Worm (Caenorhabditis elegans) whole organism, L3 larva: ENCODE data around the gene F46H5.3.

Source experiments
- ceh-82 ChIP-seq: fragments of 150-350 bp; optimal IDR thresholded peaks from 2 replicates; lab custom pipeline; 2014; ENCODE audit warnings: missing biosample characterization, missing genetic modification characterization
- elt-3 ChIP-seq, 3 experiments: fragments of 150-350 bp in 1 of 3; sonication (generic microtip) in 2 of 3; optimal IDR thresholded peaks; 2 replicates in 2 of 3; 4 replicates in 1 of 3; lab custom pipeline; 2014 to 2017; ENCODE audit warnings: missing biosample characterization in 3 of 3, missing genetic modification characterization in 3 of 3
- fkh-10 ChIP-seq: sonication (generic microtip); optimal IDR thresholded peaks from 2 replicates; lab custom pipeline; 2017; ENCODE audit warnings: missing biosample characterization, missing genetic modification reagents, missing genetic modification characterization
- nhr-28 ChIP-seq: fragments of 150-350 bp; optimal IDR thresholded peaks from 2 replicates; lab custom pipeline; 2014; ENCODE audit warnings: missing biosample characterization, missing genetic modification characterization
- snpc-4 ChIP-seq: fragments of 150-350 bp; optimal IDR thresholded peaks from 2 replicates; lab custom pipeline; 2014; ENCODE audit warnings: missing biosample characterization, missing genetic modification characterization
- ztf-4 ChIP-seq: fragments of 150-350 bp; optimal IDR thresholded peaks from 2 replicates; lab custom pipeline; 2014; ENCODE audit warnings: missing biosample characterization, missing genetic modification characterization

- TF ChIP-seq fkh-10 (GFP tag; lab: Kevin White, UChicago) (no peak), ceh-82 (tag; lab: Kevin White, UChicago) (no peak), nhr-28 (tag; lab: Kevin White, UChicago) (no peak), snpc-4 (no peak), ztf-4 (tag; lab: Kevin White, UChicago) (no peak), elt-3 (tag; optimal IDR thresholded peaks at IDR 0.05; lab: Kevin White, UChicago) (no peak)
Measured at ce11 chrX:7204175-7204574, 34.3 kb downstream of the F46H5.3 start.
